Worm (Caenorhabditis elegans): ENCODE results near the gene hpo-40.

hpo-40 gene

ce11 chrV:10212627-10213026, at the start of gene hpo-40:
Gene hpo-40, plus strand, starts transcription at chrV:10212927.
- TF ChIP-seq lir-1 (GFP tag; conservative IDR thresholded peaks at IDR 0.05), result no peak
- no peak for TF ChIP-seq fkh-3 (tag; optimal IDR thresholded peaks at IDR 0.05)
- peak; percentile 34 for TF ChIP-seq lsl-1 (GFP tag; optimal IDR thresholded peaks at IDR 0.05)
- TF ChIP-seq K12H6.12 (tag; optimal IDR thresholded peaks at IDR 0.05), result no peak
- no peak for TF ChIP-seq ama-1 (optimal IDR thresholded peaks at IDR 0.05)
- no peak for TF ChIP-seq ama-1 (GFP tag; optimal IDR thresholded peaks at IDR 0.05)

ce11 chrV:10166368-10166767, 46.4 kb upstream of the hpo-40 start, which contains the start of gene C51E3.6:
Gene C51E3.6, minus strand, starts transcription at chrV:10166468.
- no peak for TF ChIP-seq rcor-1 (GFP tag; IDR thresholded peaks at IDR 0.05)

ce11 chrV:10168870-10169269, 43.9 kb upstream of the hpo-40 start:
- TF ChIP-seq lin-35 (GFP tag; optimal IDR thresholded peaks at IDR 0.05), result peak in 1 of 3 experiments; percentile 18
- TF ChIP-seq lin-40 (tag; optimal IDR thresholded peaks at IDR 0.05), result peak; percentile 5
- no peak for TF ChIP-seq cebp-1 (GFP tag; IDR thresholded peaks at IDR 0.05)
- peak; percentile 1 for TF ChIP-seq cebp-1 (tag; optimal IDR thresholded peaks at IDR 0.05)
- TF ChIP-seq sdz-38 (tag; optimal IDR thresholded peaks at IDR 0.05), result no peak

ce11 chrV:10173653-10174052, 39.1 kb upstream of the hpo-40 start, which contains the start of gene egl-3:
Gene egl-3, minus strand, starts transcription at chrV:10173753.
- no peak for TF ChIP-seq repo-1 (tag; optimal IDR thresholded peaks at IDR 0.05)
- TF ChIP-seq atf-7 (tag; optimal IDR thresholded peaks at IDR 0.05), result no peak

ce11 chrV:10174632-10175075, 38.1 kb upstream of the hpo-40 start:
- TF ChIP-seq mxl-1 (tag; optimal IDR thresholded peaks at IDR 0.05) (no peak), Y53F4B.3 (GFP tag; IDR thresholded peaks at IDR 0.05) (no peak), nhr-90 (tag; optimal IDR thresholded peaks at IDR 0.05) (no peak), sea-2 (GFP tag; IDR thresholded peaks at IDR 0.05) (no peak), tbp1 (GFP tag; optimal IDR thresholded peaks at IDR 0.05) (no peak), him-1 (tag; optimal IDR thresholded peaks at IDR 0.05) (no peak), F52B5.7 (tag; optimal IDR thresholded peaks at IDR 0.05) (no peak), atf-7 (tag; optimal IDR thresholded peaks at IDR 0.05) (peak; percentile 85), hrde-1 (tag; optimal IDR thresholded peaks at IDR 0.05; ENCODE audit: borderline replicate concordance) (no peak), snpc-1.1 (tag; optimal IDR thresholded peaks at IDR 0.05; ENCODE audit: insufficient read depth) (no peak), cebp-1 (GFP tag; IDR thresholded peaks at IDR 0.05) (no peak), cebp-1 (tag; optimal IDR thresholded peaks at IDR 0.05) (peak; percentile 71), lin-35 (GFP tag; optimal IDR thresholded peaks at IDR 0.05) (peak in 1 of 3 experiments; percentile 41), ztf-22 (GFP tag; optimal IDR thresholded peaks at IDR 0.05) (no peak), sdz-38 (tag; optimal IDR thresholded peaks at IDR 0.05) (no peak), ztf-25 (GFP tag; IDR thresholded peaks at IDR 0.05) (no peak), F10E7.11 (tag; optimal IDR thresholded peaks at IDR 0.05) (no peak), dpl-1 (GFP tag; optimal IDR thresholded peaks at IDR 0.05) (no peak), C06A6.2 (GFP tag; conservative IDR thresholded peaks at IDR 0.05) (0 out of 2 replicates have a peak, but pooled peaks have one; percentile 30), chd-7 (tag; optimal IDR thresholded peaks at IDR 0.05) (peak; percentile 57), xnd-1 (tag; optimal IDR thresholded peaks at IDR 0.05) (no peak), bed-2 (GFP tag; IDR thresholded peaks at IDR 0.05) (no peak), egl-18 (GFP tag; IDR thresholded peaks at IDR 0.05) (0 out of 2 replicates have a peak, but pooled peaks have one; percentile 24), rpc-1 (optimal IDR thresholded peaks at IDR 0.05) (no peak), rpc-1 (tag; optimal IDR thresholded peaks at IDR 0.05) (no peak), somi-1 (GFP tag; optimal IDR thresholded peaks at IDR 0.05) (peak; percentile 69), ztf-3 (GFP tag; optimal IDR thresholded peaks at IDR 0.05) (no peak), ama-1 (optimal IDR thresholded peaks at IDR 0.05) (no peak), ama-1 (GFP tag; optimal IDR thresholded peaks at IDR 0.05) (no peak), egrh-3 (GFP tag; IDR thresholded peaks at IDR 0.05) (no peak), die-1 (tag; optimal IDR thresholded peaks at IDR 0.05) (no peak), ztf-28 (GFP tag; IDR thresholded peaks at IDR 0.05) (no peak), snpc-4 (GFP tag; optimal IDR thresholded peaks at IDR 0.05) (no peak), snpc-4 (tag; optimal IDR thresholded peaks at IDR 0.05) (peak in 1 of 4 experiments; percentile 5), nhr-120 (GFP tag; IDR thresholded peaks at IDR 0.05) (no peak)

All from whole organism, young adult.